Worm (Caenorhabditis elegans) whole organism, L4 larva: ENCODE data around the gene slc-5A12.

Source experiments
- D1046.2 ChIP-seq: fragments of 200-800 bp; sonication (Bioruptor generic); IDR thresholded peaks from 2 replicates; pipeline ENCODE4 v1.3.6; 2022; ENCODE audit warnings: missing genetic modification characterization, missing compliant biosample characterization
- F37D6.2 ChIP-seq: sonication (generic microtip); optimal IDR thresholded peaks from 2 replicates; lab custom pipeline; 2016; ENCODE audit warnings: mild to moderate bottlenecking, missing genetic modification characterization, missing compliant biosample characterization
- F44E2.7 ChIP-seq: fragments of 200-800 bp; sonication (Bioruptor generic); IDR thresholded peaks from 2 replicates; pipeline ENCODE4 v2.1.2; 2022; ENCODE audit warnings: missing genetic modification characterization, missing compliant biosample characterization
- T20F7.1 ChIP-seq: fragments of 200-800 bp; sonication (Bioruptor generic); optimal IDR thresholded peaks from 2 replicates; lab custom pipeline; 2018; ENCODE audit warnings: mild to moderate bottlenecking, missing genetic modification characterization, missing compliant biosample characterization
- T26A8.4 ChIP-seq: fragments of 200-800 bp; sonication (Bioruptor generic); IDR thresholded peaks from 2 replicates; pipeline ENCODE4 v1.3.6; 2022; ENCODE audit warnings: missing genetic modification characterization, missing compliant biosample characterization
- Y48G9A.11 ChIP-seq: fragments of 200-800 bp; sonication (Bioruptor generic); IDR thresholded peaks from 2 replicates; pipeline ENCODE4 v1.3.6; 2022; ENCODE audit warnings: missing genetic modification reagents, missing genetic modification characterization, missing compliant biosample characterization
- Y75B8A.6 ChIP-seq: fragments of 200-800 bp; sonication (Bioruptor generic); IDR thresholded peaks from 2 replicates; pipeline ENCODE4 v1.3.6; 2022; ENCODE audit warnings: missing genetic modification reagents, missing genetic modification characterization, missing compliant biosample characterization
- ZK337.2 ChIP-seq: fragments of 200-800 bp; sonication (Bioruptor generic); IDR thresholded peaks from 2 replicates; pipeline ENCODE4 v1.3.6; 2022; ENCODE audit warnings: missing genetic modification reagents, missing genetic modification characterization, missing compliant biosample characterization
- aha-1 ChIP-seq: fragments of 150-350 bp; peaks from one replicate; lab custom pipeline; 2014; ENCODE audit warnings: missing biosample characterization, missing genetic modification characterization
- ceh-44 ChIP-seq: fragments of 200-800 bp; sonication (Bioruptor generic); IDR thresholded peaks from 2 replicates; pipeline ENCODE4 v1.3.6; 2022; ENCODE audit warnings: missing genetic modification reagents, missing genetic modification characterization, missing compliant biosample characterization
- ceh-62 ChIP-seq: sonication (generic microtip); optimal IDR thresholded peaks from 2 replicates; lab custom pipeline; 2017; ENCODE audit warnings: missing biosample characterization, missing genetic modification characterization
- ces-1 ChIP-seq: fragments of 150-350 bp; sonication (generic microtip); optimal IDR thresholded peaks from 4 replicates; lab custom pipeline; 2014; ENCODE audit warnings: missing biosample characterization, missing genetic modification reagents, missing genetic modification characterization
- cey-2 ChIP-seq: sonication (generic microtip); optimal IDR thresholded peaks from 3 replicates; lab custom pipeline; 2017; ENCODE audit warnings: missing genetic modification characterization, mild to moderate bottlenecking, missing compliant biosample characterization, antibody characterized with exemption, borderline replicate concordance; ENCODE audit not compliant: insufficient read depth
- ctbp-1 ChIP-seq: fragments of 200-800 bp; sonication (Bioruptor generic); IDR thresholded peaks from 2 replicates; pipeline ENCODE4 v1.3.6; 2022; ENCODE audit warnings: missing genetic modification reagents, missing genetic modification characterization, missing compliant biosample characterization
- daf-16 ChIP-seq, 3 experiments: sonication (generic microtip); optimal IDR thresholded peaks; 2 replicates each; lab custom pipeline; 2016 to 2017; ENCODE audit warnings: missing genetic modification characterization in 3 of 3, missing genetic modification reagents in 3 of 3, mild to moderate bottlenecking in 2 of 3, missing compliant biosample characterization in 2 of 3, missing biosample characterization in 1 of 3, moderate library complexity in 1 of 3
- daf-8 ChIP-seq: fragments of 200-800 bp; sonication (Bioruptor generic); IDR thresholded peaks from 2 replicates; pipeline ENCODE4 v1.3.6; 2022; ENCODE audit warnings: missing genetic modification characterization, missing compliant biosample characterization
- dmd-6 ChIP-seq: fragments of 200-800 bp; sonication (Bioruptor generic); IDR thresholded peaks from 2 replicates; pipeline ENCODE4 v1.3.6; 2022; ENCODE audit warnings: missing genetic modification reagents, missing genetic modification characterization, missing compliant biosample characterization
- dmd-8 ChIP-seq: fragments of 200-800 bp; sonication (Bioruptor generic); IDR thresholded peaks from 2 replicates; pipeline ENCODE4 v1.3.6; 2022; ENCODE audit warnings: missing genetic modification characterization, missing compliant biosample characterization
- dve-1 ChIP-seq: sonication (generic microtip); optimal IDR thresholded peaks from 2 replicates; lab custom pipeline; 2017; ENCODE audit warnings: antibody characterized with exemption, mild to moderate bottlenecking, missing genetic modification characterization, missing compliant biosample characterization; ENCODE audit not compliant: insufficient read depth
- hlh-11 ChIP-seq: fragments of 200-800 bp; sonication (Bioruptor generic); optimal IDR thresholded peaks from 2 replicates; lab custom pipeline; 2018; ENCODE audit warnings: mild to moderate bottlenecking, missing genetic modification characterization, missing compliant biosample characterization
- lim-7 ChIP-seq: fragments of 200-800 bp; sonication (Bioruptor generic); IDR thresholded peaks from 2 replicates; pipeline ENCODE4 v1.3.6; 2022; ENCODE audit warnings: missing genetic modification characterization, missing compliant biosample characterization
- lin-1 ChIP-seq: fragments of 200-800 bp; sonication (Bioruptor generic); IDR thresholded peaks from 2 replicates; pipeline ENCODE4 v1.3.6; 2022; ENCODE audit warnings: missing genetic modification reagents, missing genetic modification characterization, missing compliant biosample characterization
- lin-29 ChIP-seq: fragments of 200-800 bp; sonication (Bioruptor generic); IDR thresholded peaks from 2 replicates; pipeline ENCODE4 v1.3.6; 2022; ENCODE audit warnings: missing genetic modification reagents, missing genetic modification characterization, missing compliant biosample characterization
- lin-38 ChIP-seq: fragments of 200-800 bp; sonication (Bioruptor generic); IDR thresholded peaks from 2 replicates; pipeline ENCODE4 v1.3.6; 2022; ENCODE audit warnings: missing genetic modification reagents, missing genetic modification characterization, missing compliant biosample characterization
- lsy-2 ChIP-seq, 2 experiments: fragments of 150-350 bp in 1 of 2; sonication (generic microtip) in 1 of 2; optimal IDR thresholded peaks; 2 replicates each; lab custom pipeline; 2014 to 2017; ENCODE audit warnings: missing biosample characterization in 2 of 2, missing genetic modification characterization in 2 of 2
- madf-5 ChIP-seq, 2 experiments: fragments of 200-800 bp; sonication (Bioruptor generic); IDR thresholded peaks; 2 replicates each; pipeline ENCODE4 v1.3.6; 2022; ENCODE audit warnings: missing compliant biosample characterization in 2 of 2, missing genetic modification characterization in 2 of 2
- madf-9 ChIP-seq: fragments of 200-800 bp; sonication (Bioruptor generic); conservative IDR thresholded peaks from 2 replicates; pipeline ENCODE4 v1.3.6; 2022; ENCODE audit warnings: missing genetic modification reagents, missing genetic modification characterization, missing compliant biosample characterization
- mdl-1 ChIP-seq, 2 experiments: fragments of 150-350 bp in 1 of 2; sonication (generic microtip) in 1 of 2; optimal IDR thresholded peaks; 2 replicates each; lab custom pipeline; 2014 to 2017; ENCODE audit warnings: missing biosample characterization in 2 of 2, missing genetic modification characterization in 2 of 2
- mep-1 ChIP-seq: fragments of 150-350 bp; sonication (generic microtip); optimal IDR thresholded peaks from 3 replicates; lab custom pipeline; 2014; ENCODE audit warnings: missing biosample characterization, missing genetic modification characterization
- mes-2 ChIP-seq: sonication (generic microtip); optimal IDR thresholded peaks from 2 replicates; lab custom pipeline; 2016; ENCODE audit warnings: missing genotype, mild to moderate bottlenecking, missing genetic modification characterization, missing compliant biosample characterization; ENCODE audit not compliant: poor library complexity, severe bottlenecking
- mxl-3 ChIP-seq: fragments of 200-800 bp; sonication (Bioruptor generic); optimal IDR thresholded peaks from 2 replicates; lab custom pipeline; 2018; ENCODE audit warnings: mild to moderate bottlenecking, missing genetic modification characterization, missing compliant biosample characterization
- nhr-48 ChIP-seq: sonication (generic microtip); optimal IDR thresholded peaks from 2 replicates; lab custom pipeline; 2016; ENCODE audit warnings: mild to moderate bottlenecking, missing genetic modification characterization, missing compliant biosample characterization
- nhr-77 ChIP-seq: fragments of 150-350 bp; optimal IDR thresholded peaks from 2 replicates; lab custom pipeline; 2014; ENCODE audit warnings: missing biosample characterization, missing genetic modification characterization
- php-3 ChIP-seq: fragments of 200-800 bp; sonication (Bioruptor generic); IDR thresholded peaks from 2 replicates; pipeline ENCODE4 v1.3.6; 2022; ENCODE audit warnings: missing genetic modification reagents, missing genetic modification characterization, missing compliant biosample characterization
- pqm-1 ChIP-seq: sonication (generic microtip); optimal IDR thresholded peaks from 2 replicates; lab custom pipeline; 2017; ENCODE audit warnings: missing biosample characterization, missing genetic modification characterization
- rbr-2 ChIP-seq: sonication (generic microtip); optimal IDR thresholded peaks from 2 replicates; lab custom pipeline; 2016; ENCODE audit warnings: missing genotype, missing genetic modification characterization, missing compliant biosample characterization
- snpc-4 ChIP-seq: fragments of 150-350 bp; optimal IDR thresholded peaks from 2 replicates; lab custom pipeline; 2014; ENCODE audit warnings: missing biosample characterization, missing genetic modification characterization
- tra-1 ChIP-seq: fragments of 200-800 bp; sonication (Bioruptor generic); IDR thresholded peaks from 2 replicates; pipeline ENCODE4 v1.3.6; 2022; ENCODE audit warnings: missing genetic modification reagents, missing genetic modification characterization, missing compliant biosample characterization
- zag-1 ChIP-seq: fragments of 150-350 bp; optimal IDR thresholded peaks from 2 replicates; lab custom pipeline; 2014; ENCODE audit warnings: missing biosample characterization, missing genetic modification characterization
- zfp-3 ChIP-seq: fragments of 200-800 bp; sonication (Bioruptor generic); conservative IDR thresholded peaks from 2 replicates; pipeline ENCODE4 v1.3.6; 2022; ENCODE audit warnings: missing genetic modification reagents, missing genetic modification characterization, missing compliant biosample characterization
- zip-2 ChIP-seq: fragments of 150-350 bp; optimal IDR thresholded peaks from 2 replicates; lab custom pipeline; 2014; ENCODE audit warnings: missing biosample characterization, missing genetic modification characterization
- ztf-11 ChIP-seq: fragments of 150-350 bp; optimal IDR thresholded peaks from 2 replicates; lab custom pipeline; 2014; ENCODE audit warnings: missing biosample characterization, missing genetic modification characterization

Gene slc-5A12

DNA sequence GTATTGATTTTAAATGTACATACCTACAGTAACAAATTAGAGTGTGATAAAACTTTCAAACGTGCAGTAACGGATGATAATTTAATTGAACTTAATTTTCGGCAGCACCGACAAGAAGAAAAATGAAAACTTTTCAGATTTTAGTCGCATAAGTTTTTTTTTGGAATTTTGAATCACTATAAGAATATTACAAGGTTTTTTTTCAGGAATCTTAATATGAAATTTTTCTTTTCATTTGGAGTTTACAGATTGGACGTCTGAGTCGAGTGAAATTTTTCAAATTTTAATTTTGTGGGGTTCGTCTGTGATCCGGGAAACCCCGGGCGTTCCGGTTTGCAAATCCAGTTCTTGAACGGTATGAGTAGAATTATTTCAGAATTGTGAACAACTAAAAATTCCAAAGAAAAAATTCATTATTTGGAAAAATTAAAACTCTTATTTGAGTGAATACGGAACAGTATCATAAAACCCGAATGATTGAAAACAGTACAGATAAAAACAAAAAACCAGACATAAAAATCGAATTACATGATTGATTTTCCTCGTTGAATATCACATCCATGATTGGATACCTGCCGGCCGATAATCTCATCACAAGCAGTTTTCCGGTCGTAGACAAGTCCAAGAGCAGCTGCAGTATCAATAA is 23.8 kb upstream of the slc-5A12 start (continued):
- TF ChIP-seq dmd-8 (GFP tag; lab: Robert Waterston, UW) = no peak
- no peak for TF ChIP-seq aha-1 (tag; lab: Kevin White, UChicago)
- TF ChIP-seq lin-29 (GFP tag; lab: Robert Waterston, UW) = no peak
- no peak for TF ChIP-seq daf-8 (GFP tag; lab: Robert Waterston, UW)
- no peak for TF ChIP-seq ctbp-1

- TF ChIP-seq pqm-1 (tag; lab: Kevin White, UChicago) (no peak), zfp-3 (peak; percentile 85), F37D6.2 (tag; lab: Kevin White, UChicago) (no peak), mes-2 (peak; percentile 9), tra-1 (GFP tag; lab: Robert Waterston, UW) (0 out of 2 replicates have a peak, but pooled peaks have one; percentile 38), ceh-44 (GFP tag; lab: Robert Waterston, UW) (no peak), aha-1 (tag; lab: Kevin White, UChicago) (peak; percentile 76)
- TF ChIP-seq, all 104 proteins: peak for 4
These were observed 22.9 kb upstream of the slc-5A12 start for ce11 chrIV:11914260-11914836.

DNA sequence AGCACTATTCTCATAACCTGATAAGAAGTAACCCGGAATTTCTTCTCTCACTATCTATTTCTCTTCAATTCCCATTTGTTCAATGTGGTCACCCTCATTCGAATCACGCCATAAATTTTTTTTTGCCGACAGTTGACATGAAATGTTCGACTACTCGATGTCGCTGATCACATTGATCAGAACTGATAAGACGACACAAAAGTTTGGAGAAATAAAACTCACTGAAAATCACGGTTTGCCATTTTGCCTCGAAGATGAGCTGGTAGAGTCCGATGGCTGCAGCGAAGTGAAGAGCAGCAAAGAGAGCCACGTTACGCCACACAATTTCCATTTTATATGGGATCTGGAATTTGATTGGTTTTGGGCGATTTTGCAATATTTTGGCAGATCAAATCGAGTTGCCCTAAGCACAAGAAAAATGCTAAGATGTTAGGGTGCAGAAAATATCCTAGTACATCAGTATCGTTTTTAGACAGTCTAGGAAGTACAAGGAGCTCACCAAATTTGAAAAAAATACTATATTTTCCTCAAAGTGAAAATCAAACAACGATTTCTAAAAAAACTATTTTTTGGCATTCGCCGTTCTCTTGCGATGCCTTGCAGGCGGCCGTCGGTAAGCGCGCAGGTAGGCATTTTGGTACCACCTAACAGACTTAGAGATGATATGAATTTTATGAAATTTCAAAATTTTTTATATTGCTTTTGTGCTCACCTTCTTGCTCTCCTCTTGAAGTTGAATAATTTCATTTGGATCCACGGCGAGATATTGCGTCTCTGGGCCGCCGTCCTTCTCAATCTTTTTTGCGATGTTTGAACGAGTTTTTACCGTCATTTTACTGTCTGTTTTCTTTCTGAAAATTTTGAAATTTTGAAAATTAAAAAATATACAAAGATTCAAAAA is 22.1 kb upstream of the slc-5A12 start, which contains the start of gene fat-6:
Gene fat-6, minus strand, starts transcription at position 851 of the 901 bp plus-strand sequence.
- TF ChIP-seq lsy-2 (tag; optimal IDR thresholded peaks at IDR 0.05; lab: Kevin White, UChicago) (peak in 1 of 2 experiments; percentile 18), nhr-48 (peak; percentile 38), cey-2 (tag; lab: Kevin White, UChicago) (peak; percentile 75), mxl-3 (GFP tag; lab: Kevin White, UChicago) (peak; percentile 16), dmd-6 (peak; percentile 26; the same call in 1 of the 2 replicates), hlh-11 (tag; lab: Kevin White, UChicago) (peak; percentile 46), T26A8.4 (GFP tag; lab: Robert Waterston, UW) (peak; percentile 30; the same call in 1 of the 2 replicates), Y48G9A.11 (GFP tag; lab: Robert Waterston, UW) (no peak), Y75B8A.6 (GFP tag; lab: Robert Waterston, UW) (peak; percentile 27; the same call in 1 of the 2 replicates), zip-2 (no peak), daf-16 (GFP tag; optimal IDR thresholded peaks at IDR 0.05; lab: Kevin White, UChicago) (no peak), daf-16 (tag; optimal IDR thresholded peaks at IDR 0.05; lab: Kevin White, UChicago) (peak; percentile 58), ceh-62 (no peak), mep-1 (tag; lab: Kevin White, UChicago) (peak; percentile 44), mdl-1 (tag; optimal IDR thresholded peaks at IDR 0.05; lab: Kevin White, UChicago) (peak in 1 of 2 experiments; percentile 1), lim-7 (GFP tag; lab: Robert Waterston, UW) (0 out of 2 replicates have a peak, but pooled peaks have one; percentile 45), D1046.2 (GFP tag; lab: Robert Waterston, UW) (0 out of 2 replicates have a peak, but pooled peaks have one; percentile 14), F44E2.7 (GFP tag; lab: Robert Waterston, UW) (no peak), rbr-2 (tag; lab: Kevin White, UChicago) (peak; percentile 11), dve-1 (tag; lab: Kevin White, UChicago) (peak; percentile 55), ces-1 (GFP tag; lab: Kevin White, UChicago) (no peak), madf-5 (GFP tag; IDR thresholded peaks at IDR 0.05; lab: Robert Waterston, UW) (0 out of 4 replicates have a peak, but pooled peaks of 1 of the 2 experiments have one; percentile 51), ztf-11 (tag; lab: Kevin White, UChicago) (no peak), T20F7.1 (GFP tag; lab: Kevin White, UChicago) (peak; percentile 34), lin-1 (GFP tag; lab: Robert Waterston, UW) (peak; percentile 21; the same call in 1 of the 2 replicates), zag-1 (tag; lab: Kevin White, UChicago) (no peak), zfp-3 (peak; percentile 64), madf-9 (GFP tag; lab: Robert Waterston, UW) (no peak), ZK337.2 (GFP tag; lab: Robert Waterston, UW) (peak; percentile 9; the same call in 1 of the 2 replicates), snpc-4 (tag; lab: Kevin White, UChicago) (no peak), lin-38 (GFP tag; lab: Robert Waterston, UW) (peak; percentile 35), dmd-8 (GFP tag; lab: Robert Waterston, UW) (no peak), aha-1 (tag; lab: Kevin White, UChicago) (peak; percentile 66), php-3 (GFP tag; lab: Robert Waterston, UW) (peak; percentile 28; the same call in 1 of the 2 replicates), nhr-77 (tag; lab: Kevin White, UChicago) (peak; percentile 81)
